Worm (Caenorhabditis elegans) whole organism, mixed stage, embryonic: ENCODE results near the gene C02B8.6.

ENCODE experiments used
- M03D4.4 ChIP-seq: sonication (generic microtip); optimal IDR thresholded peaks from 2 replicates; lab custom pipeline; 2017; ENCODE audit warnings: mild to moderate bottlenecking, missing genetic modification characterization, missing compliant biosample characterization
- bed-3 ChIP-seq: fragments of 200-800 bp; sonication (Bioruptor generic); optimal IDR thresholded peaks from 3 replicates; lab custom pipeline; 2018; ENCODE audit warnings: mild to moderate bottlenecking, missing genetic modification characterization, moderate library complexity, missing compliant biosample characterization
- blmp-1 ChIP-seq: fragments of 150-350 bp; optimal IDR thresholded peaks from 2 replicates; lab custom pipeline; 2014; ENCODE audit warnings: missing biosample characterization, missing genetic modification characterization
- ceh-39 ChIP-seq: fragments of 150-350 bp; optimal IDR thresholded peaks from 2 replicates; lab custom pipeline; 2014; ENCODE audit warnings: missing biosample characterization, missing genetic modification characterization
- ceh-43 ChIP-seq: fragments of 200-800 bp; sonication (Bioruptor generic); optimal IDR thresholded peaks from 2 replicates; lab custom pipeline; 2018; ENCODE audit warnings: mild to moderate bottlenecking, missing genetic modification characterization, moderate library complexity, missing compliant biosample characterization
- ceh-83 ChIP-seq: fragments of 200-800 bp; sonication (Bioruptor generic); optimal IDR thresholded peaks from 2 replicates; lab custom pipeline; 2018; ENCODE audit warnings: mild to moderate bottlenecking, missing genetic modification characterization, missing compliant biosample characterization
- ces-1 ChIP-seq: fragments of 150-350 bp; optimal IDR thresholded peaks from 2 replicates; lab custom pipeline; 2014; ENCODE audit warnings: missing biosample characterization, missing genetic modification reagents, missing genetic modification characterization
- cnd-1 ChIP-seq: fragments of 200-800 bp; sonication (Bioruptor generic); optimal IDR thresholded peaks from 2 replicates; lab custom pipeline; 2018; ENCODE audit warnings: mild to moderate bottlenecking, missing genetic modification characterization, missing compliant biosample characterization
- drap-1 ChIP-seq: fragments of 200-800 bp; sonication (Bioruptor generic); optimal IDR thresholded peaks from 3 replicates; lab custom pipeline; 2018; ENCODE audit warnings: mild to moderate bottlenecking, missing genetic modification characterization, missing compliant biosample characterization
- elt-3 ChIP-seq: fragments of 150-350 bp; optimal IDR thresholded peaks from 2 replicates; lab custom pipeline; 2014; ENCODE audit warnings: missing biosample characterization, missing genetic modification characterization
- flh-1 ChIP-seq: fragments of 200-800 bp; sonication (Bioruptor generic); optimal IDR thresholded peaks from 2 replicates; lab custom pipeline; 2018; ENCODE audit warnings: mild to moderate bottlenecking, missing genetic modification characterization, moderate library complexity, missing compliant biosample characterization
- ham-2 ChIP-seq: fragments of 200-800 bp; sonication (Bioruptor generic); optimal IDR thresholded peaks from 2 replicates; lab custom pipeline; 2018; ENCODE audit warnings: mild to moderate bottlenecking, missing genetic modification characterization, missing compliant biosample characterization
- lin-13 ChIP-seq: fragments of 150-350 bp; optimal IDR thresholded peaks from 2 replicates; lab custom pipeline; 2014; ENCODE audit warnings: missing biosample characterization, missing genetic modification characterization
- lin-32 ChIP-seq: fragments of 200-800 bp; sonication (Bioruptor generic); optimal IDR thresholded peaks from 2 replicates; lab custom pipeline; 2018; ENCODE audit warnings: mild to moderate bottlenecking, missing genetic modification characterization, missing compliant biosample characterization
- mab-5 ChIP-seq: fragments of 150-350 bp; optimal IDR thresholded peaks from 2 replicates; lab custom pipeline; 2014; ENCODE audit warnings: missing biosample characterization, missing genetic modification characterization
- mep-1 ChIP-seq: fragments of 150-350 bp; optimal IDR thresholded peaks from 2 replicates; lab custom pipeline; 2017; ENCODE audit warnings: missing biosample characterization, missing genetic modification reagents, missing genetic modification characterization, inconsistent platforms
- mls-2 ChIP-seq: sonication (generic microtip); optimal IDR thresholded peaks from 2 replicates; lab custom pipeline; 2016; ENCODE audit warnings: mild to moderate bottlenecking, missing genetic modification characterization, moderate library complexity, missing compliant biosample characterization
- nhr-12 ChIP-seq: fragments of 150-350 bp; optimal IDR thresholded peaks from 2 replicates; lab custom pipeline; 2014; ENCODE audit warnings: missing biosample characterization, missing genetic modification characterization
- nhr-2 ChIP-seq: fragments of 150-350 bp; optimal IDR thresholded peaks from 2 replicates; lab custom pipeline; 2014; ENCODE audit warnings: missing biosample characterization, missing genetic modification characterization
- nhr-237 ChIP-seq: fragments of 150-350 bp; optimal IDR thresholded peaks from 2 replicates; lab custom pipeline; 2014; ENCODE audit warnings: missing biosample characterization, missing genetic modification characterization
- nhr-28 ChIP-seq: fragments of 150-350 bp; optimal IDR thresholded peaks from 2 replicates; lab custom pipeline; 2014; ENCODE audit warnings: missing biosample characterization, missing genetic modification characterization
- nhr-76 ChIP-seq: sonication (generic microtip); optimal IDR thresholded peaks from 2 replicates; lab custom pipeline; 2017; ENCODE audit warnings: missing biosample characterization, missing genetic modification characterization
- pha-4 ChIP-seq: fragments of 150-350 bp; optimal IDR thresholded peaks from 2 replicates; lab custom pipeline; 2018; ENCODE audit warnings: missing biosample characterization, missing genetic modification reagents, missing genetic modification characterization
- sem-2 ChIP-seq: fragments of 200-800 bp; sonication (Bioruptor generic); optimal IDR thresholded peaks from 2 replicates; lab custom pipeline; 2018; ENCODE audit warnings: mild to moderate bottlenecking, missing genetic modification characterization, missing compliant biosample characterization
- snpc-4 ChIP-seq: fragments of 150-350 bp; optimal IDR thresholded peaks from 2 replicates; lab custom pipeline; 2014; ENCODE audit warnings: missing biosample characterization, missing genetic modification characterization
- sptf-1 ChIP-seq: sonication (generic microtip); optimal IDR thresholded peaks from 2 replicates; lab custom pipeline; 2017; ENCODE audit warnings: mild to moderate bottlenecking, missing genetic modification characterization, moderate library complexity, missing compliant biosample characterization
- tbx-8 ChIP-seq: fragments of 200-800 bp; sonication (Bioruptor generic); optimal IDR thresholded peaks from 2 replicates; lab custom pipeline; 2018; ENCODE audit warnings: mild to moderate bottlenecking, missing genetic modification characterization, moderate library complexity, missing compliant biosample characterization
- unc-120 ChIP-seq: sonication (generic microtip); optimal IDR thresholded peaks from 2 replicates; lab custom pipeline; 2017; ENCODE audit warnings: missing genetic modification characterization, missing compliant biosample characterization; ENCODE audit not compliant: poor library complexity, severe bottlenecking
- zip-8 ChIP-seq: fragments of 150-350 bp; optimal IDR thresholded peaks from 2 replicates; lab custom pipeline; 2014; ENCODE audit warnings: missing biosample characterization, missing genetic modification characterization
- ztf-11 ChIP-seq: fragments of 150-350 bp; optimal IDR thresholded peaks from 2 replicates; lab custom pipeline; 2014; ENCODE audit warnings: missing biosample characterization, missing genetic modification characterization

C02B8.6 gene

DNA sequence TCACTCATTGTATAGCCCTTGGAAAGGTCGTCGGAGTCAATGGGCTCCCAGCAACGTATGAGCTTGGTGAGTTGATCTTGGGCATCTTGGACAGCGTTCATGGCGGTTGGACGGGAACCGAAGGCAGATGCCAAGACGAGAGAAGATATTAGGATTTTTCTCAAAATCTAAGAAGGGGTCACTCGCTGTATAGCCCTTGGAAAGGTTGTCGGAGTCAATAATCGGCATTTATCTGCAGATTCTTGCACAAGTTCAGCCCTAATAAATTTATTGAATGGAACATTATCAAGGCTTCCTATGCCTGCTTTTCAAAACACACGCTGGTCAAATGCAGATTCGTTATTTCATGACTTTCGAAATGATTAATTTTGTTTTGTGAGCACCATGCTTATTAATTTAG is 1.7 kb upstream of the C02B8.6 start, which contains the start of gene C02B8.7:
TSS of gene C02B8.7 (minus strand) at position 101 of the 400 bp plus-strand sequence.
- no peak for TF ChIP-seq ceh-39 (tag; lab: Kevin White, UChicago)
- no peak for TF ChIP-seq lin-32 (GFP tag; lab: Kevin White, UChicago)
- no peak for TF ChIP-seq tbx-8
- TF ChIP-seq flh-1 (GFP tag; lab: Kevin White, UChicago): no peak
- TF ChIP-seq cnd-1 (tag; lab: Kevin White, UChicago): no peak
- no peak for TF ChIP-seq unc-120 (tag; lab: Kevin White, UChicago)
- no peak for TF ChIP-seq drap-1 (GFP tag; lab: Kevin White, UChicago)
- TF ChIP-seq ztf-11 (tag; lab: Kevin White, UChicago): no peak
- no peak for TF ChIP-seq mep-1
- no peak for TF ChIP-seq nhr-28 (tag; lab: Kevin White, UChicago)
- TF ChIP-seq mls-2 (tag; lab: Kevin White, UChicago): no peak
- no peak for TF ChIP-seq nhr-12 (tag; lab: Kevin White, UChicago)
- no peak for TF ChIP-seq sem-2 (GFP tag; lab: Kevin White, UChicago)
- no peak for TF ChIP-seq zip-8
- TF ChIP-seq nhr-2 (tag; lab: Kevin White, UChicago): no peak
- TF ChIP-seq ceh-43: no peak
- TF ChIP-seq mab-5 (tag; lab: Kevin White, UChicago): no peak
- no peak for TF ChIP-seq sptf-1 (tag; lab: Kevin White, UChicago)
- no peak for TF ChIP-seq ceh-83 (GFP tag; lab: Kevin White, UChicago)

- TF ChIP-seq ham-2 (GFP tag; lab: Kevin White, UChicago) (no peak), snpc-4 (tag; lab: Kevin White, UChicago) (no peak), drap-1 (GFP tag; lab: Kevin White, UChicago) (no peak), unc-120 (tag; lab: Kevin White, UChicago) (no peak), nhr-12 (tag; lab: Kevin White, UChicago) (no peak), mep-1 (no peak), nhr-237 (tag; lab: Kevin White, UChicago) (no peak), mab-5 (tag; lab: Kevin White, UChicago) (no peak), ceh-39 (tag; lab: Kevin White, UChicago) (no peak)
These were observed 6.6 kb downstream of the C02B8.6 start, which contains the start of gene frpr-1 for ce11 chrX:8129543-8129942. Gene frpr-1 (minus strand): TSS chrX:8129643.

DNA sequence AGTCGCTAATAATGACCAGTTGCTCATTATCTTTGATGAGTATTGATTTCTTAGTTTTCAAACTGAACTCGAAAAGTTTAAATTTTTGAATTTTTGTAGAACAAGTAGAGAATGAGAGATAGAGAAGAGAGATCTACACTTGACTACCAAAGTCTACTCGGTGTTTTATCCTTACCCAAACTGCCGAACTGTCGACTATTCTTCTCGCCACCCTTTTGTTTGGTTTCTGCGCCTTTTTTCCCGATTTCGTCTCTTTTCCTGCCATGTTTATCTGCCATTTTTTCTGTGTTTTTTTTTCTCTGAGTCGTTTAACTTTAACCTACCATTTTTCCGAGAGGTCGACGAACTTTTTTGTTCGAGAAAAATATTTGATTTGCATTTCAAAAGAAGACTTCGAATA is 12.9 kb downstream of the C02B8.6 start, which contains the start of gene C02B8.12:
TSS of gene C02B8.12 (minus strand) at position 175 of the 400 bp plus-strand sequence.
- TF ChIP-seq snpc-4 (tag; lab: Kevin White, UChicago) (no peak), ceh-83 (GFP tag; lab: Kevin White, UChicago) (no peak), blmp-1 (tag; lab: Kevin White, UChicago) (no peak)

ce11 chrX:8120281-8120680 is 15.8 kb downstream of the C02B8.6 start:
- TF ChIP-seq mls-2 (tag; lab: Kevin White, UChicago) (no peak), cnd-1 (tag; lab: Kevin White, UChicago) (no peak)

DNA sequence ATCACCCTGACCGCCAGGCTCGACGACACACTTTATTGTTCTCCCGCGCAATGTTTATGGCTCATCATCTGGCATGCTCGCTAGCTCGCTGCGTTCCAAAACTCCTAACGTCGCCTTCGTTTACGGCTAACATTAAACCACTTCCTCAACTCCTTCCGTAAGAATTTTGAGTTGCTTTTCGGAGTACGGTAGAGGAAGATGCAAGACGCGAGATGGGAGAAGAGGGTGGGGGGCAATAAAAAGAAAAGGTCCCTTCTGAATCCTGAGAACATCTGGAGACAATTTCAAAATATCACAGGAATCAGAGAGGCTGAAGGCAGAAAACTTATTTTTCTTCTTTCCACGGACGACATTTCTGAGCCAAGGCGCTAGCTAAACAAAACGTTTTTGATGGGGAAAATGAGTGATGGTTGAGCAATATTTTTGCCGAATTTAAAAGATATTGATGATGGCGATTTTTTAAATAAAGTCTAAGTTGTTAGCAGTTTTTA is 18.3 kb downstream of the C02B8.6 start:
- TF ChIP-seq mab-5 (tag; lab: Kevin White, UChicago): no peak
- TF ChIP-seq pha-4 (tag; lab: Kevin White, UChicago): no peak
- no peak for TF ChIP-seq ceh-39 (tag; lab: Kevin White, UChicago)
- TF ChIP-seq nhr-237 (tag; lab: Kevin White, UChicago): no peak
- TF ChIP-seq sem-2 (GFP tag; lab: Kevin White, UChicago): no peak
- no peak for TF ChIP-seq ztf-11 (tag; lab: Kevin White, UChicago)
- no peak for TF ChIP-seq lin-13 (tag; lab: Kevin White, UChicago)
- no peak for TF ChIP-seq ceh-43
- TF ChIP-seq nhr-76 (tag; lab: Kevin White, UChicago): no peak
- no peak for TF ChIP-seq ces-1 (GFP tag; lab: Kevin White, UChicago)
- no peak for TF ChIP-seq nhr-12 (tag; lab: Kevin White, UChicago)
- TF ChIP-seq zip-8: no peak
- TF ChIP-seq cnd-1 (tag; lab: Kevin White, UChicago): no peak
- no peak for TF ChIP-seq M03D4.4 (tag; lab: Kevin White, UChicago)
- TF ChIP-seq nhr-28 (tag; lab: Kevin White, UChicago): no peak
- TF ChIP-seq bed-3 (GFP tag; lab: Kevin White, UChicago): no peak
- TF ChIP-seq snpc-4 (tag; lab: Kevin White, UChicago): no peak
- no peak for TF ChIP-seq elt-3 (tag; lab: Kevin White, UChicago)
- TF ChIP-seq, all 35 proteins: peak for 0
